Worm (Caenorhabditis elegans) whole organism, L1 larva: ENCODE measurements around the gene abch-1.

Source experiments
- skn-1 ChIP-seq: fragments of 150-350 bp; optimal IDR thresholded peaks from 2 replicates; lab custom pipeline; 2014; ENCODE audit warnings: missing biosample characterization, missing genetic modification characterization
- snpc-4 ChIP-seq: fragments of 150-350 bp; optimal IDR thresholded peaks from 2 replicates; lab custom pipeline; 2014; ENCODE audit warnings: missing biosample characterization, missing genetic modification characterization

- no peak for TF ChIP-seq snpc-4 (tag; lab: Kevin White, UChicago)
- no peak for TF ChIP-seq skn-1 (tag; lab: Kevin White, UChicago)
Observed at ce11 chrII:6561300-6561699, 29.9 kb upstream of the abch-1 start, which contains the start of gene F18C5.10.
